Worm (Caenorhabditis elegans) whole organism, L2 larva: ENCODE results near the gene idpp-5.
A peak's percentile ranks its signal among the peaks of the same experiment; 100 is the strongest.

Experiments
- C34F6.9 ChIP-seq: fragments of 150-350 bp; optimal IDR thresholded peaks from 2 replicates; lab custom pipeline; 2014; ENCODE audit warnings: missing biosample characterization, missing genetic modification characterization
- F13H6.1 ChIP-seq: sonication (generic microtip); optimal IDR thresholded peaks from 2 replicates; lab custom pipeline; 2016; ENCODE audit warnings: missing genetic modification characterization, missing compliant biosample characterization
- R02D3.7 ChIP-seq: fragments of 150-350 bp; optimal IDR thresholded peaks from 2 replicates; lab custom pipeline; 2014; ENCODE audit warnings: missing biosample characterization, missing genetic modification characterization
- Y55F3AM.14 ChIP-seq: fragments of 200-800 bp; sonication (Bioruptor generic); optimal IDR thresholded peaks from 2 replicates; lab custom pipeline; 2018; ENCODE audit warnings: mild to moderate bottlenecking, missing genetic modification characterization, missing compliant biosample characterization
- ZK546.5 ChIP-seq: sonication (generic microtip); optimal IDR thresholded peaks from 2 replicates; lab custom pipeline; 2017; ENCODE audit warnings: missing biosample characterization, missing genetic modification characterization
- aly-2 ChIP-seq: fragments of 150-350 bp; optimal IDR thresholded peaks from 2 replicates; lab custom pipeline; 2014; ENCODE audit warnings: missing biosample characterization, missing genetic modification characterization
- blmp-1 ChIP-seq: sonication (generic microtip); optimal IDR thresholded peaks from 2 replicates; lab custom pipeline; 2017; ENCODE audit warnings: missing genetic modification characterization, mild to moderate bottlenecking, missing compliant biosample characterization, antibody characterized with exemption, moderate library complexity; ENCODE audit not compliant: insufficient read depth
- crh-2 ChIP-seq: sonication (generic microtip); optimal IDR thresholded peaks from 2 replicates; lab custom pipeline; 2017; ENCODE audit warnings: missing biosample characterization, missing genetic modification characterization
- dmd-4 ChIP-seq: sonication (generic microtip); optimal IDR thresholded peaks from 2 replicates; lab custom pipeline; 2017; ENCODE audit warnings: missing biosample characterization, missing genetic modification characterization
- egl-27 ChIP-seq: sonication (generic microtip); optimal IDR thresholded peaks from 3 replicates; lab custom pipeline; 2017; ENCODE audit warnings: missing biosample characterization, missing genetic modification reagents, missing genetic modification characterization
- elt-1 ChIP-seq: fragments of 150-350 bp; optimal IDR thresholded peaks from 2 replicates; lab custom pipeline; 2014; ENCODE audit warnings: missing biosample characterization, missing genetic modification characterization
- elt-3 ChIP-seq: sonication (generic microtip); optimal IDR thresholded peaks from 2 replicates; lab custom pipeline; 2017; ENCODE audit warnings: missing biosample characterization, missing genetic modification characterization
- fos-1 ChIP-seq: fragments of 150-350 bp; optimal IDR thresholded peaks from 2 replicates; lab custom pipeline; 2014; ENCODE audit warnings: missing biosample characterization, missing genetic modification characterization
- gmeb-1 ChIP-seq: fragments of 150-350 bp; optimal IDR thresholded peaks from 2 replicates; lab custom pipeline; 2014; ENCODE audit warnings: missing biosample characterization, missing genetic modification characterization
- lin-11 ChIP-seq: fragments of 150-350 bp; sonication (generic microtip); optimal IDR thresholded peaks from 2 replicates; lab custom pipeline; 2014; ENCODE audit warnings: missing biosample characterization, missing genetic modification characterization, inconsistent platforms, mixed read lengths
- lin-13 ChIP-seq: fragments of 150-350 bp; optimal IDR thresholded peaks from 2 replicates; lab custom pipeline; 2014; ENCODE audit warnings: missing biosample characterization, missing genetic modification reagents, missing genetic modification characterization
- lsy-2 ChIP-seq, 2 experiments: fragments of 150-350 bp in 1 of 2; sonication (generic microtip) in 1 of 2; optimal IDR thresholded peaks; 2 replicates each; lab custom pipeline; 2014 to 2017; ENCODE audit warnings: missing biosample characterization in 2 of 2, missing genetic modification characterization in 2 of 2
- nhr-10 ChIP-seq: sonication (generic microtip); optimal IDR thresholded peaks from 2 replicates; lab custom pipeline; 2017; ENCODE audit warnings: missing biosample characterization, missing genetic modification characterization
- nhr-12 ChIP-seq: fragments of 150-350 bp; optimal IDR thresholded peaks from 2 replicates; lab custom pipeline; 2014; ENCODE audit warnings: missing biosample characterization, missing genetic modification characterization
- nhr-129 ChIP-seq: fragments of 150-350 bp; optimal IDR thresholded peaks from 2 replicates; lab custom pipeline; 2014; ENCODE audit warnings: missing biosample characterization, missing genetic modification characterization
- nhr-21 ChIP-seq: fragments of 150-350 bp; optimal IDR thresholded peaks from 2 replicates; lab custom pipeline; 2014; ENCODE audit warnings: missing biosample characterization, missing genetic modification characterization
- nhr-25 ChIP-seq: fragments of 150-350 bp; sonication (generic microtip); optimal IDR thresholded peaks from 3 replicates; lab custom pipeline; 2014; ENCODE audit warnings: missing biosample characterization, missing genetic modification characterization
- nhr-6 ChIP-seq: fragments of 150-350 bp; optimal IDR thresholded peaks from 2 replicates; lab custom pipeline; 2014; ENCODE audit warnings: missing biosample characterization, missing genetic modification characterization
- nhr-77 ChIP-seq: fragments of 150-350 bp; optimal IDR thresholded peaks from 2 replicates; lab custom pipeline; 2014; ENCODE audit warnings: missing biosample characterization, missing genetic modification characterization
- peb-1 ChIP-seq: fragments of 150-350 bp; optimal IDR thresholded peaks from 2 replicates; lab custom pipeline; 2014; ENCODE audit warnings: missing biosample characterization, missing genetic modification characterization
- sem-4 ChIP-seq: fragments of 150-350 bp; optimal IDR thresholded peaks from 2 replicates; lab custom pipeline; 2014; ENCODE audit warnings: missing biosample characterization, missing genetic modification reagents, missing genetic modification characterization
- skn-1 ChIP-seq: sonication (generic microtip); optimal IDR thresholded peaks from 2 replicates; lab custom pipeline; 2017; ENCODE audit warnings: missing biosample characterization, missing genetic modification characterization
- sma-3 ChIP-seq: sonication (generic microtip); optimal IDR thresholded peaks from 2 replicates; lab custom pipeline; 2016; ENCODE audit warnings: missing genetic modification reagents, missing genetic modification characterization, missing compliant biosample characterization
- sma-9 ChIP-seq, 2 experiments: fragments of 150-350 bp in 1 of 2; sonication (generic microtip) in 1 of 2; optimal IDR thresholded peaks; 2 replicates each; lab custom pipeline; 2014 to 2016; ENCODE audit warnings: missing genetic modification characterization in 2 of 2, mild to moderate bottlenecking in 1 of 2, missing biosample characterization in 1 of 2, missing compliant biosample characterization in 1 of 2, missing genetic modification reagents in 1 of 2, moderate library complexity in 1 of 2
- snpc-4 ChIP-seq: fragments of 150-350 bp; optimal IDR thresholded peaks from 2 replicates; lab custom pipeline; 2014; ENCODE audit warnings: missing biosample characterization, missing genetic modification characterization
- unc-55 ChIP-seq: fragments of 150-350 bp; sonication (generic microtip); optimal IDR thresholded peaks from 3 replicates; lab custom pipeline; 2014; ENCODE audit warnings: missing biosample characterization, missing genetic modification reagents, missing genetic modification characterization
- ztf-11 ChIP-seq: sonication (generic microtip); optimal IDR thresholded peaks from 2 replicates; lab custom pipeline; 2017; ENCODE audit warnings: missing biosample characterization, missing genetic modification characterization
- ztf-4 ChIP-seq: fragments of 150-350 bp; optimal IDR thresholded peaks from 2 replicates; lab custom pipeline; 2014; ENCODE audit warnings: missing biosample characterization, missing genetic modification characterization

The idpp-5 gene

ce11 chrX:3785111-3785808 lies 7.4 kb downstream of the idpp-5 start:
- no peak for TF ChIP-seq nhr-12 (tag; lab: Kevin White, UChicago)
- TF ChIP-seq ztf-4 (tag; lab: Kevin White, UChicago): no peak
- TF ChIP-seq skn-1: no peak
- TF ChIP-seq nhr-129 (tag; lab: Kevin White, UChicago): peak; percentile 42
- TF ChIP-seq egl-27 (tag; lab: Kevin White, UChicago): no peak
- no peak for TF ChIP-seq fos-1 (tag; lab: Kevin White, UChicago)
- TF ChIP-seq nhr-10: no peak
- peak; percentile 27 for TF ChIP-seq sma-3 (GFP tag; lab: Kevin White, UChicago)
- TF ChIP-seq ZK546.5: no peak
- TF ChIP-seq R02D3.7: no peak
- no peak for TF ChIP-seq nhr-21 (tag; lab: Kevin White, UChicago)
- peak; percentile 80 for TF ChIP-seq blmp-1 (tag; lab: Kevin White, UChicago)
- no peak for TF ChIP-seq elt-1 (tag; lab: Kevin White, UChicago)
- TF ChIP-seq aly-2 (tag; lab: Kevin White, UChicago): no peak
- peak; percentile 7 for TF ChIP-seq C34F6.9 (tag; lab: Kevin White, UChicago)
- peak; percentile 18 for TF ChIP-seq sma-9 (GFP tag; optimal IDR thresholded peaks at IDR 0.05; lab: Kevin White, UChicago)
- TF ChIP-seq sma-9 (tag; optimal IDR thresholded peaks at IDR 0.05; lab: Kevin White, UChicago): no peak

ce11 chrX:3783659-3784058 lies 9.0 kb downstream of the idpp-5 start:
- TF ChIP-seq elt-3 (tag; lab: Kevin White, UChicago) (no peak), elt-1 (tag; lab: Kevin White, UChicago) (no peak), peb-1 (tag; lab: Kevin White, UChicago) (no peak), F13H6.1 (tag; lab: Kevin White, UChicago) (no peak), fos-1 (tag; lab: Kevin White, UChicago) (no peak), C34F6.9 (tag; lab: Kevin White, UChicago) (no peak), ztf-11 (tag; lab: Kevin White, UChicago) (no peak)

- no peak for TF ChIP-seq nhr-25 (tag; lab: Kevin White, UChicago)
- TF ChIP-seq peb-1 (tag; lab: Kevin White, UChicago): no peak
- no peak for TF ChIP-seq snpc-4 (tag; lab: Kevin White, UChicago)
- TF ChIP-seq gmeb-1: no peak
- TF ChIP-seq ZK546.5: no peak
- TF ChIP-seq sem-4 (tag; lab: Kevin White, UChicago): no peak
- no peak for TF ChIP-seq ztf-4 (tag; lab: Kevin White, UChicago)
- TF ChIP-seq nhr-77 (tag; lab: Kevin White, UChicago): no peak
- no peak for TF ChIP-seq dmd-4 (tag; lab: Kevin White, UChicago)
- TF ChIP-seq, all 48 proteins: peak for 0
These were observed 11.6 kb downstream of the idpp-5 start, which contains the start of gene marg-1 for ce11 chrX:3781040-3781439. Gene marg-1 (minus strand): TSS chrX:3781140.

- TF ChIP-seq snpc-4 (tag; lab: Kevin White, UChicago): no peak
- peak; percentile 32 for TF ChIP-seq blmp-1 (tag; lab: Kevin White, UChicago)
These were observed 19.4 kb downstream of the idpp-5 start for ce11 chrX:3773233-3773632.

ce11 chrX:3772405-3772804 lies 20.2 kb downstream of the idpp-5 start, which contains the start of gene F47B7.2:
Gene F47B7.2 (plus strand): TSS chrX:3772762.
- TF ChIP-seq nhr-25 (tag; lab: Kevin White, UChicago) (no peak), unc-55 (GFP tag; lab: Kevin White, UChicago) (peak; percentile 64), nhr-129 (tag; lab: Kevin White, UChicago) (no peak), sma-3 (GFP tag; lab: Kevin White, UChicago) (no peak), nhr-6 (no peak), gmeb-1 (peak; percentile 38), ztf-4 (tag; lab: Kevin White, UChicago) (no peak), Y55F3AM.14 (GFP tag; lab: Kevin White, UChicago) (no peak), dmd-4 (tag; lab: Kevin White, UChicago) (no peak), snpc-4 (tag; lab: Kevin White, UChicago) (no peak), fos-1 (tag; lab: Kevin White, UChicago) (peak; percentile 13), C34F6.9 (tag; lab: Kevin White, UChicago) (peak; percentile 57), lsy-2 (tag; optimal IDR thresholded peaks at IDR 0.05; lab: Kevin White, UChicago) (peak in 1 of 2 experiments; percentile 21), nhr-12 (tag; lab: Kevin White, UChicago) (no peak), sem-4 (tag; lab: Kevin White, UChicago) (peak; percentile 15), crh-2 (peak; percentile 17), R02D3.7 (no peak), sma-9 (GFP tag; optimal IDR thresholded peaks at IDR 0.05; lab: Kevin White, UChicago) (peak; percentile 19), sma-9 (tag; optimal IDR thresholded peaks at IDR 0.05; lab: Kevin White, UChicago) (no peak), lin-13 (GFP tag; lab: Kevin White, UChicago) (no peak), lin-11 (no peak)
